Worm (Caenorhabditis elegans): Measurements from ENCODE around the gene kvs-3.

kvs-3 gene

DNA sequence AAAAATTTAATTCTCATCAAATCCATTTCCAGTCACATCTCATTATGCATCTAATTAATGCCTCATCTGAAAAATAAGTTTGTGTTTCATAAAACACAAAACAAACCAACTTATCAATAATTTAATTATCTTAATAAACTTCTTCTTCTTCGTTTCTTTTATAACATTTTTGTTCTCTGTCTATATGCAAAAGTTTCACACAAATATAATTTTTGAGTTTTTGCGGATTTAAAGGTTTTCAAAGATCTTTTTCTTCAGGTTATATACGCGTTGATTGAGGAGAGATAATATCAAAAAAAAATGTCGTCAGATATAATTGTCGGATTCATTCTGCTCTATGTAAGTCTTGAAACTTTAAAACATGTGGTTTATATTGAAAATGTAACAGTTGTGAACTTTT, 31.6 kb downstream of the kvs-3 start, which contains the start of gene srx-47:
Gene srx-47 (plus strand): TSS at position 301 of the 400 bp plus-strand sequence.
- TF ChIP-seq daf-8 (GFP tag; IDR thresholded peaks at IDR 0.05), result no peak
- no peak for TF ChIP-seq dpl-1 (GFP tag; optimal IDR thresholded peaks at IDR 0.05)
- no peak for TF ChIP-seq nhr-10 (tag; optimal IDR thresholded peaks at IDR 0.05)
- TF ChIP-seq Y5F2A.4 (GFP tag; optimal IDR thresholded peaks at IDR 0.05), result no peak
- TF ChIP-seq mxl-3 (GFP tag; optimal IDR thresholded peaks at IDR 0.05), result no peak
- no peak for TF ChIP-seq ceh-62 (tag; optimal IDR thresholded peaks at IDR 0.05)
- TF ChIP-seq nhr-77 (tag; optimal IDR thresholded peaks at IDR 0.05), result no peak
- no peak for TF ChIP-seq nhr-48 (tag; optimal IDR thresholded peaks at IDR 0.05)
- TF ChIP-seq ZK337.2 (GFP tag; IDR thresholded peaks at IDR 0.05), result no peak
- no peak for TF ChIP-seq arid-1 (GFP tag; conservative IDR thresholded peaks at IDR 0.05)
- TF ChIP-seq pha-4 (GFP tag; IDR thresholded peaks at IDR 0.05), result no peak
- TF ChIP-seq pha-4 (tag; optimal IDR thresholded peaks at IDR 0.05), result no peak
- no peak for TF ChIP-seq daf-19 (GFP tag; conservative IDR thresholded peaks at IDR 0.05)
- TF ChIP-seq lin-15B (tag; optimal IDR thresholded peaks at IDR 0.05), result no peak
- TF ChIP-seq zag-1 (tag; optimal IDR thresholded peaks at IDR 0.05), result no peak
- TF ChIP-seq duxl-1 (tag; optimal IDR thresholded peaks at IDR 0.05; ENCODE audit: poor library complexity), result no peak

ce11 chrV:9352947-9353346, 34.8 kb downstream of the kvs-3 start, which contains the start of gene srx-46:
TSS of gene srx-46 (plus strand) at chrV:9353247.
- no peak for TF ChIP-seq mdt-29 (GFP tag; IDR thresholded peaks at IDR 0.05)
- no peak for TF ChIP-seq dpl-1 (GFP tag; optimal IDR thresholded peaks at IDR 0.05)
- no peak for TF ChIP-seq F10B5.3 (tag; optimal IDR thresholded peaks at IDR 0.05)
- TF ChIP-seq pha-4 (GFP tag; IDR thresholded peaks at IDR 0.05), result no peak
- no peak for TF ChIP-seq pha-4 (tag; optimal IDR thresholded peaks at IDR 0.05)
- TF ChIP-seq F49E8.2 (tag; optimal IDR thresholded peaks at IDR 0.05; ENCODE audit: borderline replicate concordance), result no peak
- no peak for TF ChIP-seq zip-2 (tag; optimal IDR thresholded peaks at IDR 0.05)
- no peak for TF ChIP-seq ztf-7 (tag; optimal IDR thresholded peaks at IDR 0.05)
- TF ChIP-seq tra-1 (GFP tag; IDR thresholded peaks at IDR 0.05), result no peak
- TF ChIP-seq spr-1 (tag; optimal IDR thresholded peaks at IDR 0.05), result no peak
- TF ChIP-seq nhr-42 (GFP tag; IDR thresholded peaks at IDR 0.05), result no peak
- TF ChIP-seq madf-9 (GFP tag; conservative IDR thresholded peaks at IDR 0.05), result no peak
- no peak for TF ChIP-seq ceh-28 (tag; optimal IDR thresholded peaks at IDR 0.05)
- TF ChIP-seq spr-3 (GFP tag; optimal IDR thresholded peaks at IDR 0.05), result no peak
- TF ChIP-seq madf-5 (GFP tag; IDR thresholded peaks at IDR 0.05), result no peak
- no peak for TF ChIP-seq dmd-9 (GFP tag; IDR thresholded peaks at IDR 0.05)
- TF ChIP-seq lin-39 (tag; optimal IDR thresholded peaks at IDR 0.05), result no peak
- TF ChIP-seq mdl-1 (tag; optimal IDR thresholded peaks at IDR 0.05), result no peak
- TF ChIP-seq hmg-1.1 (GFP tag; IDR thresholded peaks at IDR 0.05), result no peak
- no peak for TF ChIP-seq unc-130 (GFP tag; optimal IDR thresholded peaks at IDR 0.05)

ce11 chrV:9355371-9355770, 37.3 kb downstream of the kvs-3 start, which contains the start of gene ttr-40:
TSS of gene ttr-40 (minus strand) at chrV:9355471.
- TF ChIP-seq cey-2 (tag; optimal IDR thresholded peaks at IDR 0.05; ENCODE audit: borderline replicate concordance, insufficient read depth) (no peak), Y105C5A.15 (GFP tag; IDR thresholded peaks at IDR 0.05) (no peak), daf-19 (GFP tag; conservative IDR thresholded peaks at IDR 0.05) (no peak), lin-29 (GFP tag; IDR thresholded peaks at IDR 0.05) (no peak), spr-3 (GFP tag; optimal IDR thresholded peaks at IDR 0.05) (no peak), dve-1 (tag; optimal IDR thresholded peaks at IDR 0.05; ENCODE audit: insufficient read depth) (no peak), mdl-1 (tag; optimal IDR thresholded peaks at IDR 0.05) (no peak), mxl-3 (GFP tag; optimal IDR thresholded peaks at IDR 0.05) (no peak), nhr-11 (tag; optimal IDR thresholded peaks at IDR 0.05) (no peak), ceh-44 (GFP tag; IDR thresholded peaks at IDR 0.05) (no peak), F26F4.8 (GFP tag; conservative IDR thresholded peaks at IDR 0.05) (no peak), fos-1 (tag; optimal IDR thresholded peaks at IDR 0.05) (no peak), zip-11 (GFP tag; IDR thresholded peaks at IDR 0.05) (no peak), ceh-20 (GFP tag; IDR thresholded peaks at IDR 0.05) (no peak), mdt-29 (GFP tag; IDR thresholded peaks at IDR 0.05) (no peak), php-3 (GFP tag; IDR thresholded peaks at IDR 0.05) (no peak), Y75B8A.6 (GFP tag; IDR thresholded peaks at IDR 0.05) (no peak), arid-1 (GFP tag; conservative IDR thresholded peaks at IDR 0.05) (no peak)

Measured in whole organism, L4 larva.